Fruit fly (Drosophila melanogaster) whole organism, embryonic: Measurements from ENCODE around the gene pbl.

ENCODE experiments used
- CG31224 ChIP-seq: fragments of 200-800 bp; sonication (Bioruptor generic); IDR thresholded peaks from 2 replicates; pipeline ENCODE4 v1.3.6; 2022; ENCODE audit warnings: missing biosample characterization, missing genetic modification characterization
- CG34376 ChIP-seq: fragments of 200-800 bp; sonication (Bioruptor generic); optimal IDR thresholded peaks from 2 replicates; lab custom pipeline; 2018; ENCODE audit warnings: missing biosample characterization, mild to moderate bottlenecking, missing genetic modification characterization
- aop ChIP-seq: fragments of 200-800 bp; sonication (Bioruptor generic); IDR thresholded peaks from 2 replicates; pipeline ENCODE4 v1.3.6; 2022; ENCODE audit warnings: missing biosample characterization, missing genetic modification characterization

DNA sequence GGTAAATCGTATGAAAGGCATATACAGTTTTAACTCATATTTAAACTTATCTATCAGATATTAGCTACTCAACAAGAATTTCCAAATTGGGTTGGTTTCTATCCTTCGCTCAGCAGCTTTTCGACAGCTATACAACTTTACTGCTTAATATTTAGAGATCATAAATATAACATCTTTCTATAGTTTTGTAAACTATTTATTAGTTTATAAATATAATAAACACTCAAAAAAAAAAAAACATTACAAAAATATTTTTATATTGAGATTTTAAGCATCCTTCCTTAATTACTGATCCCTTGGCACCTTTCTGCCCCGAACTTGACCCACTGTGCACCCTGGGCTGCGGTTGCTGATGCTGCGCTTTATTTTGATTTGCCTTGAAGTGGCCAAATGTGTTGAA is 41.2 kb upstream of the pbl start:
- TF ChIP-seq CG34376 (GFP tag; lab: Kevin White, UChicago) (no peak), aop (GFP tag; lab: Robert Waterston, UW) (no peak), CG31224 (GFP tag; lab: Robert Waterston, UW) (no peak)
